Worm (Caenorhabditis elegans) whole organism, L4/young adult: ENCODE data around the gene srh-215.

Experiments used
- W03F9.2 ChIP-seq: fragments of 150-350 bp; optimal IDR thresholded peaks from 2 replicates; lab custom pipeline; 2014; ENCODE audit warnings: missing biosample characterization, missing genetic modification characterization
- dao-5 ChIP-seq: sonication (generic microtip); optimal IDR thresholded peaks from 2 replicates; lab custom pipeline; 2016; ENCODE audit warnings: missing genotype, missing genetic modification characterization, moderate library complexity, missing compliant biosample characterization
- him-1 ChIP-seq: sonication (generic microtip); optimal IDR thresholded peaks from 2 replicates; lab custom pipeline; 2016; ENCODE audit warnings: missing genotype, missing genetic modification reagents, missing genetic modification characterization, missing compliant biosample characterization

DNA sequence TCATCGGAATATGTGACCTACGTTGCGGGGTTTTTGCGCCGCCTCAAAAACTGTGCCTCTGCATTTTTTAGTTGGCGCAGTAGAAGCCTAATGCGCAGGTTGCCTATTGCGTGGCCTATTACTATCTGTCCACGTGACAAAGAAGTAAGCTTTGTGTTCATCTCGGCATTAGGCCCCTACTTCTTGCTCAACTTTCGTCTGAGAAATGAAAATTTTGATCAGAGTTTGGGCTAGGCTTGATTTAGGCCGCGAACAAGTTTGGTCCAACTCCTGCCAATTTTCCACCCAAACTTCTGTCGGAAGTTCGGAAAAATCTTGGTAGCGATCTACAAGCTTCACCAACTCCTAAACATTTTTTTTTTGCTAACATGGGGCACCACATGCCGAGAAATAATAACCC, 49.8 kb downstream of the srh-215 start:
- TF ChIP-seq him-1 (tag; lab: Kevin White, UChicago) (no peak), dao-5 (no peak), W03F9.2 (tag; lab: Kevin White, UChicago) (no peak)
